Worm (Caenorhabditis elegans): ENCODE data around the gene stn-2.

ce11 chrX:7678437-7679139, 1.8 kb downstream of the stn-2 start:
- TF ChIP-seq nhr-237 (tag; optimal IDR thresholded peaks at IDR 0.05) = no peak
- peak; percentile 20 for TF ChIP-seq ces-1 (GFP tag; optimal IDR thresholded peaks at IDR 0.05)
- TF ChIP-seq pha-4 (tag; optimal IDR thresholded peaks at IDR 0.05) = no peak
- TF ChIP-seq flh-1 (GFP tag; optimal IDR thresholded peaks at IDR 0.05) = no peak
- TF ChIP-seq elt-1 (tag; optimal IDR thresholded peaks at IDR 0.05; ENCODE audit: borderline replicate concordance, insufficient read depth) = no peak
- no peak for TF ChIP-seq blmp-1 (tag; optimal IDR thresholded peaks at IDR 0.05)

All from whole organism, mixed stage, embryonic.